Worm (Caenorhabditis elegans): ENCODE data around the gene H12D21.6.
A peak's percentile ranks its signal among the peaks of the same experiment; 100 is the strongest.

The H12D21.6 gene

DNA sequence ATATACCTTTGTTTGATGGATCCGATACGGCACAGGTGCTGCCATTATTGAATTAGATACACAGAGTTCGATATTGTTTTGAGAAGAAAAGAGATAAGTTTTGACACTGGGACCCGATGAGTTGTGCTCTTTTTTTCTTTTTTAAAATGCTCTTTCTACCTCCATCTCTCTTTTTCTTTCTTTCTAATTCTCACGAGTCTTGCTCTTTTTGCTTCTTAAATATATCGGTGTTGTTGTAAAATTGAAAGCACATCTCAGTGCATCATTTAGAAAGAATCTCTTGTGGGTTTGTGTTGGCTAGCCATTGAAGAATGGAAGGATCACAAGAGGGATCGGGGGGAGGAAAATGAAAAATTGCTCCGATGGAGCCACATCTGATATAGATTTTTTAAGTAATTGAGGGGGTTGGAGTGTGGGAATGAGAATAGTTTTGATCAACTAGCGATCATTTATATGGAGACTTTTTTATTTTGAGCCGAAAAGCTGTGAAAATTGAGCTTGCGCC is 11.8 kb upstream of the H12D21.6 start, which contains the start of gene H12D21.9 (continued):
- TF ChIP-seq egl-27 (tag; optimal IDR thresholded peaks at IDR 0.05) (no peak), fkh-4 (tag; optimal IDR thresholded peaks at IDR 0.05; ENCODE audit: borderline replicate concordance) (peak; percentile 65), nhr-71 (tag; optimal IDR thresholded peaks at IDR 0.05) (peak; percentile 31), alr-1 (tag; optimal IDR thresholded peaks at IDR 0.05; ENCODE audit: borderline replicate concordance) (no peak), snu-23 (GFP tag; optimal IDR thresholded peaks at IDR 0.05) (no peak), aha-1 (tag; optimal IDR thresholded peaks at IDR 0.05) (no peak), dsc-1 (tag; optimal IDR thresholded peaks at IDR 0.05) (peak; percentile 85), Y116A8C.19 (tag; optimal IDR thresholded peaks at IDR 0.05; ENCODE audit: borderline replicate concordance) (no peak), sptf-1 (tag; optimal IDR thresholded peaks at IDR 0.05) (no peak), lsy-2 (tag; optimal IDR thresholded peaks at IDR 0.05) (peak in 1 of 2 experiments; percentile 2), nhr-20 (tag; optimal IDR thresholded peaks at IDR 0.05) (no peak)

DNA sequence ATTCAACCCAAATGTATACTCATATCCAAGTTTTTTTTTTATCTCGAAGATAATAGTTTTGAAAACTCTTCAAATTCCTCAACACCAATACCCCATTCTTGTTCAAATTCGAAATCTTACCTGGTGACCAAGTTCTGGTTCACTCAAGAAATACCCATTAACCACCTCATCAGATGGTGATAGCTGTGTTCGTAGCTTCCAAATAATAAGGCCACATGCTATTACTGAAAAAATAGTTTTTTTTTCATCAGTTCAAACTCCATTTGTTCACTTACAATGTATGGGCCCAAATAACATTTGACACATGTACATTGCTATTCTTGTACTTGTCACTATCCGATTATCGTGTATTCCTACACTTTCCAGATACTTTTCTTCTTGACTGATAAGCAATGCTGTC is 9.8 kb upstream of the H12D21.6 start:
- no peak for TF ChIP-seq ceh-90 (tag; optimal IDR thresholded peaks at IDR 0.05)

DNA sequence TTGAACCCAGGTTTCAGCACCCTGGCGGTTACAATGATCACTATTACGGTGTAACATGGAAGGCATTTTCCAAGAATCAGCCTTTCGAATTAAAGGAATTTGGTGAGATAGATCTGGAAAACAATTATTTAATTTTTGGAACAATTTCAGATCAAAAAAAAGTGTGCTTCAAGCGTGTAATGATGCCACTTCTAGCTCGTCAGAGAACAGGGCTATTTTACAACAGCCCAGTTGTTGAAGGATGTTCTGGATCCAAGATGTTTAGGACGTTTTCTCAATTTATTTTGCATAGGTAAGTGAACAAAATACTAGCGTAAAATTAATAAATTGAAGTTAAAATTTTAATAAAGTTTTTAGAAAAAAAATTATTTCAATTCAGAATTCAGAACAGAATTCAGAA is 3.3 kb upstream of the H12D21.6 start:
- TF ChIP-seq aha-1 (tag; optimal IDR thresholded peaks at IDR 0.05) = no peak
- TF ChIP-seq irx-1 (tag; optimal IDR thresholded peaks at IDR 0.05) = no peak
- no peak for TF ChIP-seq nhr-90 (tag; optimal IDR thresholded peaks at IDR 0.05; ENCODE audit: poor library complexity)
- TF ChIP-seq elt-3 (tag; optimal IDR thresholded peaks at IDR 0.05) = no peak
- TF ChIP-seq xbp-1 (tag; optimal IDR thresholded peaks at IDR 0.05) = no peak
- no peak for TF ChIP-seq nhr-84 (tag; optimal IDR thresholded peaks at IDR 0.05)
- no peak for TF ChIP-seq nhr-28 (tag; optimal IDR thresholded peaks at IDR 0.05)
- TF ChIP-seq mep-1 (tag; optimal IDR thresholded peaks at IDR 0.05) = no peak
- TF ChIP-seq nhr-77 (tag; optimal IDR thresholded peaks at IDR 0.05) = no peak
- no peak for TF ChIP-seq efl-3 (GFP tag; optimal IDR thresholded peaks at IDR 0.05)
- no peak for TF ChIP-seq unc-130 (tag; optimal IDR thresholded peaks at IDR 0.05)
- no peak for TF ChIP-seq efl-1 (optimal IDR thresholded peaks at IDR 0.05)
- TF ChIP-seq efl-1 (GFP tag; optimal IDR thresholded peaks at IDR 0.05 in 1 of 2) = no peak
- no peak for TF ChIP-seq nhr-71 (tag; optimal IDR thresholded peaks at IDR 0.05)
- no peak for TF ChIP-seq ztf-4 (tag; optimal IDR thresholded peaks at IDR 0.05)
- TF ChIP-seq nhr-11 (tag; optimal IDR thresholded peaks at IDR 0.05) = no peak

DNA sequence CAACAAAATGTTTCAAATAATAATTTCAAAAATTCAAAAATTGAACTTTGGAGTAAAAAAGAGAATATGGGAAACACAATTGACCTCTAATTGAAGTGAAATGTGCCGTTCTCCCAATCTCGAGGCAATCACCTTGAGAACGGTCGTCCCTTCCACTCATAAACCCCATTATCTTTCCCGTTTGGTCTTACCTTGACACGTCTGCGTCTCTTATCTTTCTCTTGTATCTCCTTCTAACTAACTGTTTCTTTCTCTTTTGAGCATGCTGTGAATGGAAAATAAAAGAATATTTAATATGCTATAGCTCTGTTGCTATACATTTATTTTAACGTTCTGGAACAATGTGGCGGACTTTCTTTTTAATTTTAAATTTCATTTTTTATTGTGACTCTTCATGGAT is 1.9 kb upstream of the H12D21.6 start, which contains the start of gene H12D21.10:
TSS of gene H12D21.10 (plus strand) at position 260 of the 400 bp plus-strand sequence.
- TF ChIP-seq lin-14 (GFP tag; optimal IDR thresholded peaks at IDR 0.05) (peak; percentile 61), snu-23 (GFP tag; optimal IDR thresholded peaks at IDR 0.05) (no peak)

DNA sequence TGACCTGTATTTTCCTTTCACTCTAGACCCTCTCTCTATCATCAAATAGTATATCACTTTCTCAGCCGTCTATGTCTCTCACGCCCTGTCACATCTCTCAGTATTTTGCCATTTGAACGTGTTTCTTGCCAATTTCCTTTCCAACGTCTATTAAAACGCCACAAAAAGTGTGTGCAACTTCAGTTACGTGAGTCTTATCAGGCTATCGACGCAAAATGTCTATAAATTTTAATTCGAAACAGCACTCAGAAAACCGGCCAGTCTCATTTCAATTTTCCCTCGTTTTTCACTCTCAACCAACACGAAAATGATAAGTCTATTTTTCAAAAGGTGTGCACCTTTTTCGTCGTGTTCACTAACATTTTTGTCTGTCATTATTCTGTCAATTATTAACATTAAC is 2.1 kb downstream of the H12D21.6 start, which contains the start of gene mpst-3:
TSS of gene mpst-3 (plus strand) at position 91 of the 400 bp plus-strand sequence.
- TF ChIP-seq ceh-82 (tag; optimal IDR thresholded peaks at IDR 0.05) (peak in 1 of 3 experiments; percentile 11), elt-2 (tag; optimal IDR thresholded peaks at IDR 0.05) (peak; percentile 71), pqm-1 (tag; optimal IDR thresholded peaks at IDR 0.05) (peak; percentile 30), egl-27 (tag; optimal IDR thresholded peaks at IDR 0.05) (no peak), lin-35 (GFP tag; optimal IDR thresholded peaks at IDR 0.05) (peak in 1 of 2 experiments; percentile 32), lin-14 (GFP tag; optimal IDR thresholded peaks at IDR 0.05) (peak; percentile 37), nhr-90 (tag; optimal IDR thresholded peaks at IDR 0.05; ENCODE audit: poor library complexity) (peak; percentile 1), efl-1 (optimal IDR thresholded peaks at IDR 0.05) (no peak), efl-1 (GFP tag; optimal IDR thresholded peaks at IDR 0.05 in 1 of 2) (peak in 1 of 2 experiments; percentile 89), mep-1 (tag; optimal IDR thresholded peaks at IDR 0.05) (no peak)

All from whole organism, L1 larva.